Fruit fly (Drosophila melanogaster) whole organism, prepupa: ENCODE measurements around the gene Spn28Da.
A peak's percentile ranks its signal among the peaks of the same experiment; 100 is the strongest.

Experiments used
- Blimp-1 ChIP-seq: fragments of 200-800 bp; sonication (Bioruptor generic); optimal IDR thresholded peaks from 3 replicates; lab custom pipeline; 2017; ENCODE audit warnings: missing biosample characterization, missing genetic modification characterization, mild to moderate bottlenecking, moderate library complexity, missing genetic modification reagents
- CG10631 ChIP-seq: fragments of 200-800 bp; sonication (Bioruptor generic); optimal IDR thresholded peaks from 2 replicates; lab custom pipeline; 2016; ENCODE audit warnings: missing biosample characterization, missing genetic modification characterization
- CG10669 ChIP-seq: fragments of 200-800 bp; sonication (Bioruptor generic); optimal IDR thresholded peaks from 3 replicates; lab custom pipeline; 2018; ENCODE audit warnings: missing biosample characterization, mild to moderate bottlenecking, missing genetic modification characterization, moderate library complexity
- CG11294 ChIP-seq: fragments of 200-800 bp; sonication (Bioruptor generic); IDR thresholded peaks from 2 replicates; pipeline ENCODE4 v1.3.6; 2022; ENCODE audit warnings: missing biosample characterization, missing genetic modification characterization
- CG11902 ChIP-seq: fragments of 200-800 bp; sonication (Bioruptor generic); optimal IDR thresholded peaks from 3 replicates; lab custom pipeline; 2016; ENCODE audit warnings: missing biosample characterization, missing genetic modification characterization
- CG1621 ChIP-seq: fragments of 200-800 bp; sonication (Bioruptor generic); optimal IDR thresholded peaks from 3 replicates; lab custom pipeline; 2018; ENCODE audit warnings: missing biosample characterization, mild to moderate bottlenecking, missing genetic modification characterization
- CG16779 ChIP-seq: fragments of 200-800 bp; sonication (Bioruptor generic); optimal IDR thresholded peaks from 3 replicates; lab custom pipeline; 2017; ENCODE audit warnings: missing biosample characterization, mild to moderate bottlenecking, missing genetic modification characterization
- CG32006 ChIP-seq: fragments of 200-800 bp; sonication (Bioruptor generic); optimal IDR thresholded peaks from 3 replicates; lab custom pipeline; 2017; ENCODE audit warnings: missing biosample characterization, mild to moderate bottlenecking, missing genetic modification characterization
- CG34406 ChIP-seq: fragments of 200-800 bp; sonication (Bioruptor generic); optimal IDR thresholded peaks from 3 replicates; lab custom pipeline; 2016; ENCODE audit warnings: missing biosample characterization, missing genetic modification characterization
- CG3919 ChIP-seq: fragments of 200-800 bp; sonication (Bioruptor generic); optimal IDR thresholded peaks from 3 replicates; lab custom pipeline; 2016; ENCODE audit warnings: missing biosample characterization, missing genetic modification characterization
- CG4318 ChIP-seq: fragments of 200-800 bp; sonication (Bioruptor generic); optimal IDR thresholded peaks from 3 replicates; lab custom pipeline; 2017; ENCODE audit warnings: missing biosample characterization, mild to moderate bottlenecking, missing genetic modification characterization
- CG6163 ChIP-seq: fragments of 200-800 bp; sonication (Bioruptor generic); IDR thresholded peaks from 3 replicates; pipeline ENCODE4 v1.3.6; 2022; ENCODE audit warnings: missing biosample characterization, missing genetic modification characterization
- CG6276 ChIP-seq: fragments of 200-800 bp; sonication (Bioruptor generic); optimal IDR thresholded peaks from 2 replicates; lab custom pipeline; 2017; ENCODE audit warnings: missing biosample characterization, mild to moderate bottlenecking, missing genetic modification characterization
- CG6792 ChIP-seq: fragments of 200-800 bp; sonication (Bioruptor generic); optimal IDR thresholded peaks from 3 replicates; lab custom pipeline; 2016; ENCODE audit warnings: missing biosample characterization, missing genetic modification characterization
- CG6808 ChIP-seq: fragments of 200-800 bp; sonication (Bioruptor generic); optimal IDR thresholded peaks from 3 replicates; lab custom pipeline; 2017; ENCODE audit warnings: missing biosample characterization, missing genetic modification characterization, mild to moderate bottlenecking, moderate library complexity, missing genetic modification reagents
- CG7368 ChIP-seq: fragments of 200-800 bp; sonication (Bioruptor generic); optimal IDR thresholded peaks from 3 replicates; lab custom pipeline; 2016; ENCODE audit warnings: missing biosample characterization, missing genetic modification characterization
- CG8119 ChIP-seq: fragments of 200-800 bp; sonication (Bioruptor generic); IDR thresholded peaks from 3 replicates; pipeline ENCODE4 v1.3.6; 2022; ENCODE audit warnings: missing biosample characterization, missing genetic modification characterization
- CG8319 ChIP-seq: fragments of 200-800 bp; sonication (Bioruptor generic); optimal IDR thresholded peaks from 3 replicates; lab custom pipeline; 2016; ENCODE audit warnings: missing biosample characterization, missing genetic modification characterization
- CG9139 ChIP-seq: fragments of 200-800 bp; sonication (Bioruptor generic); optimal IDR thresholded peaks from 3 replicates; lab custom pipeline; 2017; ENCODE audit warnings: missing biosample characterization, mild to moderate bottlenecking, missing genetic modification characterization
- Eip75B ChIP-seq: fragments of 200-800 bp; sonication (Bioruptor generic); optimal IDR thresholded peaks from 3 replicates; lab custom pipeline; 2016; ENCODE audit warnings: missing biosample characterization, missing genetic modification characterization
- Eip78C ChIP-seq: fragments of 200-800 bp; sonication (Bioruptor generic); peaks from one replicate; lab custom pipeline; 2016; ENCODE audit warnings: missing biosample characterization, missing genetic modification characterization
- Eip93F ChIP-seq: fragments of 200-800 bp; sonication (Bioruptor generic); optimal IDR thresholded peaks from 2 replicates; lab custom pipeline; 2016; ENCODE audit warnings: missing biosample characterization, mild to moderate bottlenecking, missing genetic modification characterization
- Ets21C ChIP-seq: fragments of 200-800 bp; sonication (Bioruptor generic); optimal IDR thresholded peaks from 3 replicates; lab custom pipeline; 2016; ENCODE audit warnings: missing biosample characterization, missing genetic modification characterization
- Ets96B ChIP-seq: fragments of 200-800 bp; optimal IDR thresholded peaks from 2 replicates; lab custom pipeline; 2019; ENCODE audit warnings: missing biosample characterization, mild to moderate bottlenecking, missing genetic modification characterization, moderate library complexity
- Gug ChIP-seq: fragments of 200-800 bp; sonication (Bioruptor generic); IDR thresholded peaks from 2 replicates; pipeline ENCODE4 v1.3.6; 2022; ENCODE audit warnings: missing biosample characterization, missing genetic modification characterization
- Hr38 ChIP-seq: sonication (Bioruptor generic); optimal IDR thresholded peaks from 2 replicates; lab custom pipeline; 2016; ENCODE audit warnings: missing biosample characterization, missing genetic modification characterization
- Hr39 ChIP-seq: fragments of 200-800 bp; sonication (Bioruptor generic); optimal IDR thresholded peaks from 2 replicates; lab custom pipeline; 2016; ENCODE audit warnings: missing biosample characterization, missing genetic modification characterization
- Hr4 ChIP-seq: fragments of 200-800 bp; sonication (Bioruptor generic); optimal IDR thresholded peaks from 3 replicates; lab custom pipeline; 2016; ENCODE audit warnings: missing biosample characterization, missing genetic modification characterization
- Lpt ChIP-seq: fragments of 200-800 bp; sonication (Bioruptor generic); optimal IDR thresholded peaks from 3 replicates; lab custom pipeline; 2016; ENCODE audit warnings: missing biosample characterization, missing genetic modification characterization
- Smox ChIP-seq: fragments of 200-800 bp; sonication (Bioruptor generic); optimal IDR thresholded peaks from 3 replicates; lab custom pipeline; 2016; ENCODE audit warnings: missing biosample characterization, missing genetic modification characterization
- Sox102F ChIP-seq: fragments of 200-800 bp; sonication (Bioruptor generic); optimal IDR thresholded peaks from 2 replicates; lab custom pipeline; 2016; ENCODE audit warnings: missing biosample characterization, mild to moderate bottlenecking, missing genetic modification characterization
- Sox15 ChIP-seq: fragments of 200-800 bp; sonication (Bioruptor generic); optimal IDR thresholded peaks from 3 replicates; lab custom pipeline; 2016; ENCODE audit warnings: missing biosample characterization, missing genetic modification characterization
- achi ChIP-seq: fragments of 200-800 bp; sonication (Bioruptor generic); optimal IDR thresholded peaks from 3 replicates; lab custom pipeline; 2016; ENCODE audit warnings: missing biosample characterization, missing genetic modification characterization
- acj6 ChIP-seq: fragments of 200-800 bp; sonication (Bioruptor generic); optimal IDR thresholded peaks from 3 replicates; lab custom pipeline; 2016; ENCODE audit warnings: missing biosample characterization, missing genetic modification characterization
- cyc ChIP-seq: fragments of 200-800 bp; sonication (Bioruptor generic); optimal IDR thresholded peaks from 3 replicates; lab custom pipeline; 2016; ENCODE audit warnings: missing biosample characterization, missing genetic modification characterization
- dac ChIP-seq: fragments of 200-800 bp; sonication (Bioruptor generic); optimal IDR thresholded peaks from 2 replicates; lab custom pipeline; 2017; ENCODE audit warnings: missing biosample characterization, mild to moderate bottlenecking, missing genetic modification characterization
- dsx ChIP-seq: fragments of 200-800 bp; optimal IDR thresholded peaks from 3 replicates; lab custom pipeline; 2019; ENCODE audit warnings: missing biosample characterization, mild to moderate bottlenecking, missing genetic modification characterization, moderate library complexity; ENCODE audit not compliant: poor library complexity, severe bottlenecking
- eg ChIP-seq: fragments of 200-800 bp; sonication (Bioruptor generic); IDR thresholded peaks from 3 replicates; pipeline ENCODE4 v1.3.6; 2022; ENCODE audit warnings: missing biosample characterization, missing genetic modification characterization
- fd59A ChIP-seq: fragments of 200-800 bp; sonication (Bioruptor generic); optimal IDR thresholded peaks from 2 replicates; lab custom pipeline; 2017; ENCODE audit warnings: missing biosample characterization, mild to moderate bottlenecking, missing genetic modification characterization, missing genetic modification reagents
- fd85E ChIP-seq: fragments of 200-800 bp; sonication (Bioruptor generic); optimal IDR thresholded peaks from 3 replicates; lab custom pipeline; 2016; ENCODE audit warnings: missing biosample characterization, missing genetic modification characterization
- fkh ChIP-seq: fragments of 200-800 bp; sonication (Bioruptor generic); optimal IDR thresholded peaks from 3 replicates; lab custom pipeline; 2017; ENCODE audit warnings: missing biosample characterization, mild to moderate bottlenecking, missing genetic modification characterization, moderate library complexity
- lz ChIP-seq: fragments of 200-800 bp; sonication (Bioruptor generic); optimal IDR thresholded peaks from 3 replicates; lab custom pipeline; 2016; ENCODE audit warnings: missing biosample characterization, missing genetic modification characterization
- pdm3 ChIP-seq: fragments of 200-800 bp; sonication (Bioruptor generic); optimal IDR thresholded peaks from 3 replicates; lab custom pipeline; 2016; ENCODE audit warnings: missing biosample characterization, missing genetic modification characterization
- salr ChIP-seq, 2 experiments: fragments of 200-800 bp; sonication (Bioruptor generic); optimal IDR thresholded peaks; 3 replicates each; lab custom pipeline; 2016 to 2018; ENCODE audit warnings: missing biosample characterization in 2 of 2, missing genetic modification characterization in 2 of 2, mild to moderate bottlenecking in 1 of 2
- svp ChIP-seq: fragments of 200-800 bp; sonication (Bioruptor generic); peaks from one replicate; lab custom pipeline; 2016; ENCODE audit warnings: missing biosample characterization, missing genetic modification characterization
- topi ChIP-seq: fragments of 200-800 bp; sonication (Bioruptor generic); optimal IDR thresholded peaks from 3 replicates; lab custom pipeline; 2016; ENCODE audit warnings: missing biosample characterization, missing genetic modification characterization
- vri ChIP-seq: fragments of 200-800 bp; sonication (Bioruptor generic); optimal IDR thresholded peaks from 3 replicates; lab custom pipeline; 2016; ENCODE audit warnings: missing biosample characterization, mild to moderate bottlenecking, missing genetic modification characterization

Spn28Da gene

dm6 chr2L:7871332-7871731, 17.6 kb downstream of the Spn28Da start, which contains the start of gene Proc:
TSS of gene Proc (minus strand) at chr2L:7871432.
- no peak for TF ChIP-seq fkh (GFP tag; lab: Kevin White, UChicago)
- TF ChIP-seq fd85E (GFP tag; lab: Kevin White, UChicago), result no peak
- TF ChIP-seq Blimp-1 (GFP tag; lab: Kevin White, UChicago), result no peak

dm6 chr2L:7870212-7870611, 18.7 kb downstream of the Spn28Da start:
- TF ChIP-seq eg (peak; percentile 17; the same call in 1 of the 3 replicates), CG32006 (GFP tag; lab: Kevin White, UChicago) (peak; percentile 34), svp (GFP tag; lab: Kevin White, UChicago) (peak; percentile 71), salr (GFP tag; optimal IDR thresholded peaks at IDR 0.05; lab: Kevin White, UChicago) (no peak), pdm3 (GFP tag; lab: Kevin White, UChicago) (no peak), vri (no peak), lz (GFP tag; lab: Kevin White, UChicago) (no peak), topi (no peak), Eip78C (GFP tag; lab: Kevin White, UChicago) (peak; percentile 34), CG11902 (GFP tag; lab: Kevin White, UChicago) (no peak), Hr38 (GFP tag; lab: Kevin White, UChicago) (no peak), CG11294 (GFP tag; lab: Robert Waterston, UW) (0 out of 2 replicates have a peak, but pooled peaks have one; percentile 10)
- TF ChIP-seq, all 60 proteins: peak for 5

dm6 chr2L:7868608-7869007, 20.3 kb downstream of the Spn28Da start:
- peak; percentile 18 for TF ChIP-seq Eip75B
- no peak for TF ChIP-seq CG7368
- TF ChIP-seq dsx (GFP tag; lab: Kevin White, UChicago), result peak; percentile 43
- TF ChIP-seq CG34406 (GFP tag; lab: Kevin White, UChicago), result no peak
- no peak for TF ChIP-seq cyc
- TF ChIP-seq Blimp-1 (GFP tag; lab: Kevin White, UChicago), result no peak
- no peak for TF ChIP-seq Lpt
- peak; percentile 5 for TF ChIP-seq achi (GFP tag; lab: Kevin White, UChicago)
- peak; percentile 6 for TF ChIP-seq acj6 (GFP tag; lab: Kevin White, UChicago)
- TF ChIP-seq CG4318 (GFP tag; lab: Kevin White, UChicago), result no peak
- peak; percentile 44 for TF ChIP-seq CG10669 (GFP tag; lab: Kevin White, UChicago)
- no peak for TF ChIP-seq fd59A (GFP tag; lab: Kevin White, UChicago)
- TF ChIP-seq salr (GFP tag; optimal IDR thresholded peaks at IDR 0.05; lab: Kevin White, UChicago), result peak in 1 of 2 experiments; percentile 20
- TF ChIP-seq Hr4, result peak; percentile 18
- TF ChIP-seq CG16779 (tag; lab: Kevin White, UChicago), result no peak
- no peak for TF ChIP-seq CG9139 (GFP tag; lab: Kevin White, UChicago)
- peak; percentile 37; the same call in 1 of the 3 replicates for TF ChIP-seq CG8119 (GFP tag; lab: Robert Waterston, UW)
- no peak for TF ChIP-seq Ets21C (GFP tag; lab: Kevin White, UChicago)
- no peak for TF ChIP-seq CG6163
- no peak for TF ChIP-seq CG10631 (GFP tag; lab: Kevin White, UChicago)
- TF ChIP-seq CG11294 (GFP tag; lab: Robert Waterston, UW), result no peak; the same call in 1 of the 2 replicates
- peak; percentile 13 for TF ChIP-seq CG1621 (tag; lab: Kevin White, UChicago)
- peak; percentile 36 for TF ChIP-seq CG32006 (GFP tag; lab: Kevin White, UChicago)
- TF ChIP-seq fd85E (GFP tag; lab: Kevin White, UChicago), result no peak
- TF ChIP-seq CG6276 (GFP tag; lab: Kevin White, UChicago), result peak; percentile 2
- TF ChIP-seq CG11902 (GFP tag; lab: Kevin White, UChicago), result no peak
- TF ChIP-seq CG6792, result no peak
- TF ChIP-seq Gug, result no peak
- TF ChIP-seq CG8319, result peak; percentile 1
- TF ChIP-seq Ets96B (tag; lab: Kevin White, UChicago), result peak; percentile 40
- no peak for TF ChIP-seq Eip93F (GFP tag; lab: Kevin White, UChicago)
- no peak for TF ChIP-seq dac (GFP tag; lab: Kevin White, UChicago)
- TF ChIP-seq vri, result no peak
- no peak for TF ChIP-seq Sox102F (GFP tag; lab: Kevin White, UChicago)
- peak; percentile 10 for TF ChIP-seq CG6808 (GFP tag; lab: Kevin White, UChicago)
- TF ChIP-seq Hr39 (GFP tag; lab: Kevin White, UChicago), result no peak
- TF ChIP-seq Sox15 (GFP tag; lab: Kevin White, UChicago), result no peak
- TF ChIP-seq CG3919 (GFP tag; lab: Kevin White, UChicago), result peak; percentile 33
- 0 out of 3 replicates have a peak, but pooled peaks have one; percentile 25 for TF ChIP-seq eg
- TF ChIP-seq Smox (GFP tag; lab: Kevin White, UChicago), result no peak
- TF ChIP-seq Eip78C (GFP tag; lab: Kevin White, UChicago), result peak; percentile 78
- TF ChIP-seq lz (GFP tag; lab: Kevin White, UChicago), result no peak
